Worm (Caenorhabditis elegans) whole organism, early embryonic: ENCODE measurements around the gene D1046.4.

Experiments
- ama-1 ChIP-seq: fragments of 150-350 bp; optimal IDR thresholded peaks from 2 replicates; lab custom pipeline; 2014
- sea-1 ChIP-seq: fragments of 200-800 bp; sonication (Bioruptor generic); conservative IDR thresholded peaks from 2 replicates; pipeline ENCODE4 v1.3.6; 2022; ENCODE audit warnings: missing genetic modification characterization, missing compliant biosample characterization
- tra-4 ChIP-seq: sonication (generic microtip); optimal IDR thresholded peaks from 2 replicates; lab custom pipeline; 2017; ENCODE audit warnings: missing genetic modification characterization, missing compliant biosample characterization

DNA sequence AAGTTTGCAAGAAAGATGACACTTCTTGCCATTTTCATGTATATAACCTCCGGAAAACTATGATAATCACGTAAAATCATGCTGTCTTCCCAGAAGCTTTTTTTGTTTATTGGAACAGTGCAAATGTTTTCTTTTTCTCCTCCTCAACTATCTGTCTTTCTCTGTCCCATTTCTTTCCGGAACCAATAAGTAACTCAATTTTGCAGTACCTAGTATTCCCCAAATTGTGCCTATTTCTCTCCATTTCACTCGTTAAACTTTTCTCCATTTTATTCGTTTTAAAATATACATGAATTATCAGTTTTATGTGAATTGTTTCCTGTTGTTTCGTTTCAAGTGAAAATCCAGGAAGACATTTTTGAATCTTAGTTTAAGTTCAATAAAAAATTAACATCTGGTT lies 9.8 kb downstream of the D1046.4 start:
- no peak for TF ChIP-seq tra-4 (tag; lab: Kevin White, UChicago)
- no peak for TF ChIP-seq ama-1 (lab: Kevin White, UChicago)
- TF ChIP-seq sea-1 (GFP tag; lab: Robert Waterston, UW), result no peak
